Worm (Caenorhabditis elegans) whole organism, mixed stage, embryonic: Measurements from ENCODE around the gene R07D5.2.

Source experiments
- M03D4.4 ChIP-seq: sonication (generic microtip); optimal IDR thresholded peaks from 2 replicates; lab custom pipeline; 2017; ENCODE audit warnings: mild to moderate bottlenecking, missing genetic modification characterization, missing compliant biosample characterization
- bed-3 ChIP-seq: fragments of 200-800 bp; sonication (Bioruptor generic); optimal IDR thresholded peaks from 3 replicates; lab custom pipeline; 2018; ENCODE audit warnings: mild to moderate bottlenecking, missing genetic modification characterization, moderate library complexity, missing compliant biosample characterization
- ceh-39 ChIP-seq: fragments of 150-350 bp; optimal IDR thresholded peaks from 2 replicates; lab custom pipeline; 2014; ENCODE audit warnings: missing biosample characterization, missing genetic modification characterization
- ceh-43 ChIP-seq: fragments of 200-800 bp; sonication (Bioruptor generic); optimal IDR thresholded peaks from 2 replicates; lab custom pipeline; 2018; ENCODE audit warnings: mild to moderate bottlenecking, missing genetic modification characterization, moderate library complexity, missing compliant biosample characterization
- ceh-83 ChIP-seq: fragments of 200-800 bp; sonication (Bioruptor generic); optimal IDR thresholded peaks from 2 replicates; lab custom pipeline; 2018; ENCODE audit warnings: mild to moderate bottlenecking, missing genetic modification characterization, missing compliant biosample characterization
- drap-1 ChIP-seq: fragments of 200-800 bp; sonication (Bioruptor generic); optimal IDR thresholded peaks from 3 replicates; lab custom pipeline; 2018; ENCODE audit warnings: mild to moderate bottlenecking, missing genetic modification characterization, missing compliant biosample characterization
- elt-1 ChIP-seq: sonication (generic microtip); optimal IDR thresholded peaks from 2 replicates; lab custom pipeline; 2017; ENCODE audit warnings: missing genetic modification characterization, mild to moderate bottlenecking, missing compliant biosample characterization, antibody characterized with exemption, moderate library complexity, borderline replicate concordance; ENCODE audit not compliant: insufficient read depth
- elt-3 ChIP-seq: fragments of 150-350 bp; optimal IDR thresholded peaks from 2 replicates; lab custom pipeline; 2014; ENCODE audit warnings: missing biosample characterization, missing genetic modification characterization
- ham-2 ChIP-seq: fragments of 200-800 bp; sonication (Bioruptor generic); optimal IDR thresholded peaks from 2 replicates; lab custom pipeline; 2018; ENCODE audit warnings: mild to moderate bottlenecking, missing genetic modification characterization, missing compliant biosample characterization
- hlh-1 ChIP-seq: fragments of 150-350 bp; optimal IDR thresholded peaks from 2 replicates; lab custom pipeline; 2014; ENCODE audit warnings: missing biosample characterization, missing genetic modification reagents, missing genetic modification characterization
- lin-13 ChIP-seq: fragments of 150-350 bp; optimal IDR thresholded peaks from 2 replicates; lab custom pipeline; 2014; ENCODE audit warnings: missing biosample characterization, missing genetic modification characterization
- lin-32 ChIP-seq: fragments of 200-800 bp; sonication (Bioruptor generic); optimal IDR thresholded peaks from 2 replicates; lab custom pipeline; 2018; ENCODE audit warnings: mild to moderate bottlenecking, missing genetic modification characterization, missing compliant biosample characterization
- lsy-2 ChIP-seq: fragments of 150-350 bp; optimal IDR thresholded peaks from 2 replicates; lab custom pipeline; 2014; ENCODE audit warnings: missing biosample characterization, missing genetic modification characterization
- mab-5 ChIP-seq: fragments of 150-350 bp; optimal IDR thresholded peaks from 2 replicates; lab custom pipeline; 2014; ENCODE audit warnings: missing biosample characterization, missing genetic modification characterization
- mep-1 ChIP-seq: fragments of 150-350 bp; optimal IDR thresholded peaks from 2 replicates; lab custom pipeline; 2017; ENCODE audit warnings: missing biosample characterization, missing genetic modification reagents, missing genetic modification characterization, inconsistent platforms
- mls-2 ChIP-seq: sonication (generic microtip); optimal IDR thresholded peaks from 2 replicates; lab custom pipeline; 2016; ENCODE audit warnings: mild to moderate bottlenecking, missing genetic modification characterization, moderate library complexity, missing compliant biosample characterization
- nhr-2 ChIP-seq: fragments of 150-350 bp; optimal IDR thresholded peaks from 2 replicates; lab custom pipeline; 2014; ENCODE audit warnings: missing biosample characterization, missing genetic modification characterization
- nhr-237 ChIP-seq: fragments of 150-350 bp; optimal IDR thresholded peaks from 2 replicates; lab custom pipeline; 2014; ENCODE audit warnings: missing biosample characterization, missing genetic modification characterization
- nhr-28 ChIP-seq: fragments of 150-350 bp; optimal IDR thresholded peaks from 2 replicates; lab custom pipeline; 2014; ENCODE audit warnings: missing biosample characterization, missing genetic modification characterization
- nhr-76 ChIP-seq: sonication (generic microtip); optimal IDR thresholded peaks from 2 replicates; lab custom pipeline; 2017; ENCODE audit warnings: missing biosample characterization, missing genetic modification characterization
- pha-4 ChIP-seq: fragments of 150-350 bp; optimal IDR thresholded peaks from 2 replicates; lab custom pipeline; 2018; ENCODE audit warnings: missing biosample characterization, missing genetic modification reagents, missing genetic modification characterization
- sem-2 ChIP-seq: fragments of 200-800 bp; sonication (Bioruptor generic); optimal IDR thresholded peaks from 2 replicates; lab custom pipeline; 2018; ENCODE audit warnings: mild to moderate bottlenecking, missing genetic modification characterization, missing compliant biosample characterization
- snpc-4 ChIP-seq: fragments of 150-350 bp; optimal IDR thresholded peaks from 2 replicates; lab custom pipeline; 2014; ENCODE audit warnings: missing biosample characterization, missing genetic modification characterization
- sptf-1 ChIP-seq: sonication (generic microtip); optimal IDR thresholded peaks from 2 replicates; lab custom pipeline; 2017; ENCODE audit warnings: mild to moderate bottlenecking, missing genetic modification characterization, moderate library complexity, missing compliant biosample characterization
- tbx-8 ChIP-seq: fragments of 200-800 bp; sonication (Bioruptor generic); optimal IDR thresholded peaks from 2 replicates; lab custom pipeline; 2018; ENCODE audit warnings: mild to moderate bottlenecking, missing genetic modification characterization, moderate library complexity, missing compliant biosample characterization
- unc-120 ChIP-seq: sonication (generic microtip); optimal IDR thresholded peaks from 2 replicates; lab custom pipeline; 2017; ENCODE audit warnings: missing genetic modification characterization, missing compliant biosample characterization; ENCODE audit not compliant: poor library complexity, severe bottlenecking
- unc-39 ChIP-seq: fragments of 150-350 bp; optimal IDR thresholded peaks from 2 replicates; lab custom pipeline; 2014; ENCODE audit warnings: missing biosample characterization, missing genetic modification characterization
- unc-62 ChIP-seq: fragments of 150-350 bp; optimal IDR thresholded peaks from 2 replicates; lab custom pipeline; 2014; ENCODE audit warnings: missing biosample characterization, missing genetic modification reagents, missing genetic modification characterization
- zip-8 ChIP-seq: fragments of 150-350 bp; optimal IDR thresholded peaks from 2 replicates; lab custom pipeline; 2014; ENCODE audit warnings: missing biosample characterization, missing genetic modification characterization
- ztf-11 ChIP-seq: fragments of 150-350 bp; optimal IDR thresholded peaks from 2 replicates; lab custom pipeline; 2014; ENCODE audit warnings: missing biosample characterization, missing genetic modification characterization

The R07D5.2 gene

DNA sequence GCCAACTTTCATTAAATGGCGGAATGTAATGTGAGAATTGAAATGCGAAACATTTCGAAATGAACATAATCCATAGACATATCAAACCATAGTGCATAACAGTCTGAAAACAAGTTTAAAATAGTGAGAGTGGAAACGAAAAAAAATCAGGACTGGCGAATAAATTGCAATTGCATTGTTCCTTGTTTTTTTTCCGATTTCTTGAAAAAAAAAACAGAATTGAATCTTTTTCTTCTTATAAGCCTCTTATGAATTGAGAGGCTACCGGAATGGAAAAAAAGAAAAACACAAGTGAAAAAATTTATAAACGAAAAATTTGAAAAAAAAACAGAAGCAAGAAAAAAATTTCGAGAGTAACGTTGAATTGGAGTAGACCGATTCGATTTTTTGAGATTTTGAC, at the start of gene R07D5.2:
Gene R07D5.2 (minus strand): TSS at position 101 of the 400 bp plus-strand sequence.
- no peak for TF ChIP-seq nhr-237 (tag; lab: Kevin White, UChicago)
- no peak for TF ChIP-seq sptf-1 (tag; lab: Kevin White, UChicago)
- TF ChIP-seq mls-2 (tag; lab: Kevin White, UChicago) = no peak
- no peak for TF ChIP-seq nhr-2
- no peak for TF ChIP-seq tbx-8 (GFP tag; lab: Kevin White, UChicago)
- no peak for TF ChIP-seq lsy-2
- no peak for TF ChIP-seq ceh-83 (GFP tag; lab: Kevin White, UChicago)
- no peak for TF ChIP-seq mep-1 (tag; lab: Kevin White, UChicago)
- TF ChIP-seq unc-120 (tag; lab: Kevin White, UChicago) = no peak
- no peak for TF ChIP-seq lin-32 (GFP tag; lab: Kevin White, UChicago)
- no peak for TF ChIP-seq unc-62
- TF ChIP-seq ztf-11 (tag; lab: Kevin White, UChicago) = no peak
- no peak for TF ChIP-seq zip-8 (tag; lab: Kevin White, UChicago)
- TF ChIP-seq snpc-4 (tag; lab: Kevin White, UChicago) = no peak

- no peak for TF ChIP-seq hlh-1
- TF ChIP-seq ceh-43 (GFP tag; lab: Kevin White, UChicago) = no peak
- TF ChIP-seq M03D4.4 (tag; lab: Kevin White, UChicago) = no peak
- TF ChIP-seq sptf-1 (tag; lab: Kevin White, UChicago) = no peak
- no peak for TF ChIP-seq snpc-4 (tag; lab: Kevin White, UChicago)
- no peak for TF ChIP-seq lin-13 (tag; lab: Kevin White, UChicago)
- no peak for TF ChIP-seq tbx-8 (GFP tag; lab: Kevin White, UChicago)
- TF ChIP-seq sem-2 (GFP tag; lab: Kevin White, UChicago) = no peak
- no peak for TF ChIP-seq drap-1 (GFP tag; lab: Kevin White, UChicago)
- no peak for TF ChIP-seq lin-32 (GFP tag; lab: Kevin White, UChicago)
- no peak for TF ChIP-seq unc-120 (tag; lab: Kevin White, UChicago)
- TF ChIP-seq, all 35 proteins: peak for 0
Observed at ce11 chrX:15166122-15166521, 49.7 kb upstream of the R07D5.2 start, which contains the start of gene T10B10.8. TSS of gene T10B10.8 (minus strand) at chrX:15166222.

DNA sequence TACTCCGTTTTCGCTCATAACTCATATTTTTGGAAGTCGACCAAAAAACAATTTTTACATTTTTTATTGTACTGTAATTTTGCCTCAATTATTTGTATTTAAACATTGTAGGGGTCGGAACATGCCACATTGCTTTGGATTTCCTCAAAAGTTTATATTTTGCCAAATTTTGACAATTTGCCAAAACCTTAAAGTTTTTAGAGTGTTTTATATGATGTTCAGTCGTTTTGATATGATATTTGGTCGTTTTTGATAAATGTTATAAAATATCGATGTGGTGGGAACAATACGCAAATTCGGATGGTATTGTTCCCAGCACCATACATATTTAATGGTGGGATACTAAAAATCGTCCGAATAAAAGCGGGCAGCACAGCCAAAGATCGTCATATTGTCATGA, 47.7 kb upstream of the R07D5.2 start, which contains the start of gene T10B10.9:
Gene T10B10.9 (plus strand): TSS at position 301 of the 400 bp plus-strand sequence.
- TF ChIP-seq drap-1 (GFP tag; lab: Kevin White, UChicago) (no peak), mab-5 (tag; lab: Kevin White, UChicago) (no peak)

ce11 chrX:15163118-15163517, 46.7 kb upstream of the R07D5.2 start:
- TF ChIP-seq unc-39 (tag; lab: Kevin White, UChicago) (no peak), lsy-2 (no peak)

- no peak for TF ChIP-seq mep-1 (tag; lab: Kevin White, UChicago)
- TF ChIP-seq hlh-1 = no peak
- no peak for TF ChIP-seq ham-2 (GFP tag; lab: Kevin White, UChicago)
- TF ChIP-seq ceh-83 (GFP tag; lab: Kevin White, UChicago) = no peak
- TF ChIP-seq ceh-39 (tag; lab: Kevin White, UChicago) = no peak
- no peak for TF ChIP-seq ztf-11 (tag; lab: Kevin White, UChicago)
Observed at ce11 chrX:15160923-15161322, 44.5 kb upstream of the R07D5.2 start.

DNA sequence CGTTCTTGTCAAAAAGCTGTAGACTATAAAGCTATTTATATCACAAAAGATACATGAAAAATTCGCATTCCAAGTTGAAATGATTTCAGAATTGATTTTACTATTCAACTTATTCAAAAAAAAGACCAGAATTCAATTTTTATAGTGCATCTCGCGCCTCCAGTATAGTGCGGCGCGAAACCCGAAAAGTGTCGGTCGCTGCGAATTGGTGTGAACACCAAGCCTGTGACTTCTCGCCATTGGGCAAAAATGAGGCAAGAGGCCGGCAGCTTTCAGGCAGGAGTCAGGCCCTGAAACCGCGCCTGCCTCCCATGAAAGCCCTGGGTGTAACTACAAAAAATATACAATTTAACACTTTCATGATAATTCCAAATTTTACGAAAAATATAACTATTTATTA, 42.9 kb upstream of the R07D5.2 start:
- no peak for TF ChIP-seq nhr-237 (tag; lab: Kevin White, UChicago)
- no peak for TF ChIP-seq ceh-39 (tag; lab: Kevin White, UChicago)
- TF ChIP-seq bed-3 (GFP tag; lab: Kevin White, UChicago) = no peak
- TF ChIP-seq nhr-2 = no peak
- TF ChIP-seq mls-2 (tag; lab: Kevin White, UChicago) = no peak
- no peak for TF ChIP-seq tbx-8 (GFP tag; lab: Kevin White, UChicago)
- TF ChIP-seq elt-3 (tag; lab: Kevin White, UChicago) = no peak
- no peak for TF ChIP-seq elt-1
- no peak for TF ChIP-seq ztf-11 (tag; lab: Kevin White, UChicago)
- no peak for TF ChIP-seq sptf-1 (tag; lab: Kevin White, UChicago)
- TF ChIP-seq pha-4 (tag; lab: Kevin White, UChicago) = no peak
- no peak for TF ChIP-seq nhr-28
- TF ChIP-seq nhr-76 = no peak
- no peak for TF ChIP-seq unc-120 (tag; lab: Kevin White, UChicago)
- TF ChIP-seq lin-13 (tag; lab: Kevin White, UChicago) = no peak
- TF ChIP-seq mab-5 (tag; lab: Kevin White, UChicago) = no peak
